Worm (Caenorhabditis elegans): ENCODE results near the gene pdhk-2.

The pdhk-2 gene

ce11 chrIII:8745214-8745613, 4.0 kb upstream of the pdhk-2 start:
- TF ChIP-seq nhr-67 (tag; optimal IDR thresholded peaks at IDR 0.05) (no peak), lsy-12 (tag; optimal IDR thresholded peaks at IDR 0.05) (no peak), nhr-237 (tag; optimal IDR thresholded peaks at IDR 0.05) (no peak), sea-2 (GFP tag; optimal IDR thresholded peaks at IDR 0.05) (no peak), zag-1 (tag; optimal IDR thresholded peaks at IDR 0.05) (no peak), mml-1 (tag; optimal IDR thresholded peaks at IDR 0.05) (no peak), nhr-25 (tag; optimal IDR thresholded peaks at IDR 0.05) (no peak), tbx-2 (tag; optimal IDR thresholded peaks at IDR 0.05) (no peak), unc-62 (GFP tag; optimal IDR thresholded peaks at IDR 0.05) (no peak), nhr-11 (tag; optimal IDR thresholded peaks at IDR 0.05) (no peak), pqm-1 (tag; optimal IDR thresholded peaks at IDR 0.05) (no peak), aly-2 (tag; optimal IDR thresholded peaks at IDR 0.05) (no peak), fos-1 (tag; optimal IDR thresholded peaks at IDR 0.05) (no peak)

ce11 chrIII:8744765-8745164, 3.6 kb upstream of the pdhk-2 start:
- TF ChIP-seq nfya-1 (tag; optimal IDR thresholded peaks at IDR 0.05; ENCODE audit: insufficient read depth): no peak
- TF ChIP-seq fkh-10 (GFP tag; optimal IDR thresholded peaks at IDR 0.05): peak; percentile 79

ce11 chrIII:8743796-8744404, 2.7 kb upstream of the pdhk-2 start, which contains the start of gene ZK370.6:
Gene ZK370.6 (minus strand): TSS chrIII:8743846.
- TF ChIP-seq lin-15B (tag; optimal IDR thresholded peaks at IDR 0.05) (no peak), unc-62 (GFP tag; optimal IDR thresholded peaks at IDR 0.05) (no peak), unc-39 (tag; optimal IDR thresholded peaks at IDR 0.05) (no peak), ama-1 (optimal IDR thresholded peaks at IDR 0.05) (no peak), snpc-4 (tag; optimal IDR thresholded peaks at IDR 0.05) (no peak), egl-5 (tag; optimal IDR thresholded peaks at IDR 0.05) (no peak), nhr-43 (tag; optimal IDR thresholded peaks at IDR 0.05; ENCODE audit: poor library complexity, severe bottlenecking) (no peak), ztf-4 (tag; optimal IDR thresholded peaks at IDR 0.05) (no peak), R02D3.7 (tag; optimal IDR thresholded peaks at IDR 0.05) (no peak), nhr-77 (tag; optimal IDR thresholded peaks at IDR 0.05) (no peak), ceh-28 (tag; optimal IDR thresholded peaks at IDR 0.05) (no peak), daf-12 (tag; optimal IDR thresholded peaks at IDR 0.05) (no peak)

ce11 chrIII:8742584-8742983, 1.4 kb upstream of the pdhk-2 start:
- no peak for TF ChIP-seq hmg-11 (tag; optimal IDR thresholded peaks at IDR 0.05)
- no peak for TF ChIP-seq ceh-28 (tag; optimal IDR thresholded peaks at IDR 0.05)
- no peak for TF ChIP-seq ceh-16 (tag; optimal IDR thresholded peaks at IDR 0.05)
- TF ChIP-seq ztf-11 (tag; optimal IDR thresholded peaks at IDR 0.05): no peak
- no peak for TF ChIP-seq elt-3 (tag; optimal IDR thresholded peaks at IDR 0.05)
- no peak for TF ChIP-seq ama-1 (optimal IDR thresholded peaks at IDR 0.05)
- no peak for TF ChIP-seq nhr-25 (tag; optimal IDR thresholded peaks at IDR 0.05)

ce11 chrIII:8741955-8742354, 743 bp upstream of the pdhk-2 start:
- TF ChIP-seq nhr-43 (tag; optimal IDR thresholded peaks at IDR 0.05; ENCODE audit: poor library complexity, severe bottlenecking): no peak
- no peak for TF ChIP-seq nhr-237 (tag; optimal IDR thresholded peaks at IDR 0.05)
- no peak for TF ChIP-seq lsy-12 (tag; optimal IDR thresholded peaks at IDR 0.05)
- no peak for TF ChIP-seq nhr-23 (tag; optimal IDR thresholded peaks at IDR 0.05)
- no peak for TF ChIP-seq nhr-77 (tag; optimal IDR thresholded peaks at IDR 0.05)
- no peak for TF ChIP-seq daf-12 (tag; optimal IDR thresholded peaks at IDR 0.05)
- TF ChIP-seq skn-1 (tag; optimal IDR thresholded peaks at IDR 0.05): no peak
- no peak for TF ChIP-seq ztf-4 (tag; optimal IDR thresholded peaks at IDR 0.05)
- no peak for TF ChIP-seq nhr-76 (tag; optimal IDR thresholded peaks at IDR 0.05)
- TF ChIP-seq nhr-67 (tag; optimal IDR thresholded peaks at IDR 0.05): no peak

ce11 chrIII:8739786-8740185, 1.4 kb downstream of the pdhk-2 start:
- TF ChIP-seq nhr-237 (tag; optimal IDR thresholded peaks at IDR 0.05) (no peak), elt-3 (tag; optimal IDR thresholded peaks at IDR 0.05) (no peak), ztf-11 (tag; optimal IDR thresholded peaks at IDR 0.05) (no peak), egl-5 (tag; optimal IDR thresholded peaks at IDR 0.05) (peak; percentile 26), mdl-1 (tag; optimal IDR thresholded peaks at IDR 0.05) (no peak), egl-27 (tag; optimal IDR thresholded peaks at IDR 0.05) (no peak), hmg-11 (tag; optimal IDR thresholded peaks at IDR 0.05) (no peak), fkh-10 (GFP tag; optimal IDR thresholded peaks at IDR 0.05) (no peak), skn-1 (tag; optimal IDR thresholded peaks at IDR 0.05) (no peak), eor-1 (tag; optimal IDR thresholded peaks at IDR 0.05) (no peak), nfya-1 (tag; optimal IDR thresholded peaks at IDR 0.05; ENCODE audit: insufficient read depth) (peak; percentile 46), elt-1 (tag; optimal IDR thresholded peaks at IDR 0.05) (no peak), fkh-2 (tag; optimal IDR thresholded peaks at IDR 0.05) (no peak), nhr-77 (tag; optimal IDR thresholded peaks at IDR 0.05) (no peak), nhr-67 (tag; optimal IDR thresholded peaks at IDR 0.05) (no peak)

Data from whole organism, L3 larva.